Worm (Caenorhabditis elegans) whole organism, L1 larva: ENCODE measurements around the gene drd-5.

Source experiments
- ama-1 ChIP-seq: fragments of 150-350 bp; optimal IDR thresholded peaks from 2 replicates; lab custom pipeline; 2014
- egl-27 ChIP-seq, 2 experiments: fragments of 150-350 bp in 1 of 2; sonication (generic microtip); optimal IDR thresholded peaks; 3 replicates each; lab custom pipeline; 2017 to 2018; ENCODE audit warnings: missing biosample characterization in 2 of 2, missing genetic modification characterization in 2 of 2, missing genetic modification reagents in 2 of 2
- elt-3 ChIP-seq, 6 experiments: fragments of 150-350 bp in 1 of 6; sonication (generic microtip); optimal IDR thresholded peaks; 2 replicates each; lab custom pipeline; 2017 to 2018; ENCODE audit warnings: missing biosample characterization in 6 of 6, missing genetic modification characterization in 6 of 6, inconsistent platforms in 1 of 6
- lin-39 ChIP-seq: fragments of 150-350 bp; optimal IDR thresholded peaks from 2 replicates; lab custom pipeline; 2014; ENCODE audit warnings: missing biosample characterization, missing genetic modification reagents, missing genetic modification characterization
- lir-3 ChIP-seq: sonication (generic microtip); optimal IDR thresholded peaks from 2 replicates; lab custom pipeline; 2016; ENCODE audit warnings: mild to moderate bottlenecking, missing genetic modification characterization, moderate library complexity, missing compliant biosample characterization; ENCODE audit not compliant: poor library complexity
- mep-1 ChIP-seq: fragments of 150-350 bp; optimal IDR thresholded peaks from 2 replicates; lab custom pipeline; 2014; ENCODE audit warnings: missing biosample characterization, missing genetic modification characterization
- nhr-12 ChIP-seq: sonication (generic microtip); optimal IDR thresholded peaks from 2 replicates; lab custom pipeline; 2017; ENCODE audit warnings: missing biosample characterization, missing genetic modification characterization
- nhr-28 ChIP-seq: fragments of 150-350 bp; optimal IDR thresholded peaks from 2 replicates; lab custom pipeline; 2014; ENCODE audit warnings: missing biosample characterization, missing genetic modification characterization
- nhr-71 ChIP-seq: sonication (generic microtip); optimal IDR thresholded peaks from 2 replicates; lab custom pipeline; 2016; ENCODE audit warnings: mild to moderate bottlenecking, missing genetic modification characterization, moderate library complexity, missing compliant biosample characterization
- nhr-77 ChIP-seq: fragments of 150-350 bp; optimal IDR thresholded peaks from 2 replicates; lab custom pipeline; 2014; ENCODE audit warnings: missing biosample characterization, missing genetic modification characterization
- unc-62 ChIP-seq: fragments of 150-350 bp; optimal IDR thresholded peaks from 2 replicates; lab custom pipeline; 2014; ENCODE audit warnings: missing biosample characterization, missing genetic modification reagents, missing genetic modification characterization
- zag-1 ChIP-seq: fragments of 150-350 bp; optimal IDR thresholded peaks from 2 replicates; lab custom pipeline; 2014; ENCODE audit warnings: missing biosample characterization, missing genetic modification characterization

- TF ChIP-seq nhr-28 (no peak), unc-62 (GFP tag; lab: Kevin White, UChicago) (no peak), nhr-77 (tag; lab: Kevin White, UChicago) (no peak), mep-1 (no peak), nhr-12 (tag; lab: Kevin White, UChicago) (no peak), lir-3 (tag; lab: Kevin White, UChicago) (no peak), egl-27 (tag; optimal IDR thresholded peaks at IDR 0.05; lab: Kevin White, UChicago) (no peak), elt-3 (tag; optimal IDR thresholded peaks at IDR 0.05; lab: Kevin White, UChicago) (no peak), ama-1 (lab: Kevin White, UChicago) (no peak), zag-1 (tag; lab: Kevin White, UChicago) (no peak), nhr-71 (tag; lab: Kevin White, UChicago) (no peak), lin-39 (no peak)
Measured at ce11 chrX:8308491-8308890, 37.7 kb downstream of the drd-5 start.
